Worm (Caenorhabditis elegans): Measurements from ENCODE around the gene allo-1.

DNA sequence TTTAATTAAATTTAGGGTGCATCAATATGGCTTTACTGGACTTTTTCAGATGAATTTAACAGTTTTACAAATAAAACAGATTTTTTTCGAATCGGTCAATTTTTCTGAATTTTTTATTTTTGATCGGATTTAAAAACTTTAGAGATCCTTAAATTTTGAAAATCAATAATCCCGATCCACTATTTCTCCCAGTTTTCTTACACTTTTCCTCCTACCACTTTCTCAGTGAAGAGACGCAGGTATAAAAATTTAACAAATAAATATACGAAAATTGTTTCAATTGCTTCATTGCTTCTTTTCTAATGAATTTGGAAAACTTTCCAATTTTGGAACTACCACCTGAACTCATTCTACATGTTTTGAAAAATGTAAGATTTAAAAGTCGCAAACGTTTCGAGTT lies 32.7 kb downstream of the allo-1 start, which contains the start of gene K08C7.7:
- TF ChIP-seq hmg-4 (GFP tag; optimal IDR thresholded peaks at IDR 0.05) (no peak), aly-1 (tag; optimal IDR thresholded peaks at IDR 0.05) (no peak), flt-1 (GFP tag; IDR thresholded peaks at IDR 0.05) (no peak), ama-1 (optimal IDR thresholded peaks at IDR 0.05) (no peak), pes-1 (GFP tag; IDR thresholded peaks at IDR 0.05) (no peak), scrt-1 (GFP tag; IDR thresholded peaks at IDR 0.05) (no peak), ceh-36 (tag; optimal IDR thresholded peaks at IDR 0.05) (no peak), sea-1 (GFP tag; conservative IDR thresholded peaks at IDR 0.05) (no peak)
